Worm (Caenorhabditis elegans) whole organism, mixed stage, embryonic: Measurements from ENCODE around the gene cup-14.
"Not testable (repeated sequence)": the region's sequence is repeated elsewhere in the genome, so short reads cannot be mapped to it uniquely, and the experiment has no call there.

ENCODE experiments used
- M03D4.4 ChIP-seq: sonication (generic microtip); optimal IDR thresholded peaks from 2 replicates; lab custom pipeline; 2017; ENCODE audit warnings: mild to moderate bottlenecking, missing genetic modification characterization, missing compliant biosample characterization
- bed-3 ChIP-seq: fragments of 200-800 bp; sonication (Bioruptor generic); optimal IDR thresholded peaks from 3 replicates; lab custom pipeline; 2018; ENCODE audit warnings: mild to moderate bottlenecking, missing genetic modification characterization, moderate library complexity, missing compliant biosample characterization
- blmp-1 ChIP-seq: fragments of 150-350 bp; optimal IDR thresholded peaks from 2 replicates; lab custom pipeline; 2014; ENCODE audit warnings: missing biosample characterization, missing genetic modification characterization
- ceh-39 ChIP-seq: fragments of 150-350 bp; optimal IDR thresholded peaks from 2 replicates; lab custom pipeline; 2014; ENCODE audit warnings: missing biosample characterization, missing genetic modification characterization
- ceh-43 ChIP-seq: fragments of 200-800 bp; sonication (Bioruptor generic); optimal IDR thresholded peaks from 2 replicates; lab custom pipeline; 2018; ENCODE audit warnings: mild to moderate bottlenecking, missing genetic modification characterization, moderate library complexity, missing compliant biosample characterization
- ceh-83 ChIP-seq: fragments of 200-800 bp; sonication (Bioruptor generic); optimal IDR thresholded peaks from 2 replicates; lab custom pipeline; 2018; ENCODE audit warnings: mild to moderate bottlenecking, missing genetic modification characterization, missing compliant biosample characterization
- ces-1 ChIP-seq: fragments of 150-350 bp; optimal IDR thresholded peaks from 2 replicates; lab custom pipeline; 2014; ENCODE audit warnings: missing biosample characterization, missing genetic modification reagents, missing genetic modification characterization
- cnd-1 ChIP-seq: fragments of 200-800 bp; sonication (Bioruptor generic); optimal IDR thresholded peaks from 2 replicates; lab custom pipeline; 2018; ENCODE audit warnings: mild to moderate bottlenecking, missing genetic modification characterization, missing compliant biosample characterization
- drap-1 ChIP-seq: fragments of 200-800 bp; sonication (Bioruptor generic); optimal IDR thresholded peaks from 3 replicates; lab custom pipeline; 2018; ENCODE audit warnings: mild to moderate bottlenecking, missing genetic modification characterization, missing compliant biosample characterization
- elt-1 ChIP-seq: sonication (generic microtip); optimal IDR thresholded peaks from 2 replicates; lab custom pipeline; 2017; ENCODE audit warnings: missing genetic modification characterization, mild to moderate bottlenecking, missing compliant biosample characterization, antibody characterized with exemption, moderate library complexity, borderline replicate concordance; ENCODE audit not compliant: insufficient read depth
- elt-3 ChIP-seq: fragments of 150-350 bp; optimal IDR thresholded peaks from 2 replicates; lab custom pipeline; 2014; ENCODE audit warnings: missing biosample characterization, missing genetic modification characterization
- flh-1 ChIP-seq: fragments of 200-800 bp; sonication (Bioruptor generic); optimal IDR thresholded peaks from 2 replicates; lab custom pipeline; 2018; ENCODE audit warnings: mild to moderate bottlenecking, missing genetic modification characterization, moderate library complexity, missing compliant biosample characterization
- ham-2 ChIP-seq: fragments of 200-800 bp; sonication (Bioruptor generic); optimal IDR thresholded peaks from 2 replicates; lab custom pipeline; 2018; ENCODE audit warnings: mild to moderate bottlenecking, missing genetic modification characterization, missing compliant biosample characterization
- hlh-1 ChIP-seq: fragments of 150-350 bp; optimal IDR thresholded peaks from 2 replicates; lab custom pipeline; 2014; ENCODE audit warnings: missing biosample characterization, missing genetic modification reagents, missing genetic modification characterization
- lin-32 ChIP-seq: fragments of 200-800 bp; sonication (Bioruptor generic); optimal IDR thresholded peaks from 2 replicates; lab custom pipeline; 2018; ENCODE audit warnings: mild to moderate bottlenecking, missing genetic modification characterization, missing compliant biosample characterization
- mab-5 ChIP-seq: fragments of 150-350 bp; optimal IDR thresholded peaks from 2 replicates; lab custom pipeline; 2014; ENCODE audit warnings: missing biosample characterization, missing genetic modification characterization
- nhr-12 ChIP-seq: fragments of 150-350 bp; optimal IDR thresholded peaks from 2 replicates; lab custom pipeline; 2014; ENCODE audit warnings: missing biosample characterization, missing genetic modification characterization
- nhr-2 ChIP-seq: fragments of 150-350 bp; optimal IDR thresholded peaks from 2 replicates; lab custom pipeline; 2014; ENCODE audit warnings: missing biosample characterization, missing genetic modification characterization
- nhr-237 ChIP-seq: fragments of 150-350 bp; optimal IDR thresholded peaks from 2 replicates; lab custom pipeline; 2014; ENCODE audit warnings: missing biosample characterization, missing genetic modification characterization
- nhr-76 ChIP-seq: sonication (generic microtip); optimal IDR thresholded peaks from 2 replicates; lab custom pipeline; 2017; ENCODE audit warnings: missing biosample characterization, missing genetic modification characterization
- pha-4 ChIP-seq: fragments of 150-350 bp; optimal IDR thresholded peaks from 2 replicates; lab custom pipeline; 2018; ENCODE audit warnings: missing biosample characterization, missing genetic modification reagents, missing genetic modification characterization
- tbx-8 ChIP-seq: fragments of 200-800 bp; sonication (Bioruptor generic); optimal IDR thresholded peaks from 2 replicates; lab custom pipeline; 2018; ENCODE audit warnings: mild to moderate bottlenecking, missing genetic modification characterization, moderate library complexity, missing compliant biosample characterization
- unc-120 ChIP-seq: sonication (generic microtip); optimal IDR thresholded peaks from 2 replicates; lab custom pipeline; 2017; ENCODE audit warnings: missing genetic modification characterization, missing compliant biosample characterization; ENCODE audit not compliant: poor library complexity, severe bottlenecking
- unc-62 ChIP-seq: fragments of 150-350 bp; optimal IDR thresholded peaks from 2 replicates; lab custom pipeline; 2014; ENCODE audit warnings: missing biosample characterization, missing genetic modification reagents, missing genetic modification characterization
- zip-8 ChIP-seq: fragments of 150-350 bp; optimal IDR thresholded peaks from 2 replicates; lab custom pipeline; 2014; ENCODE audit warnings: missing biosample characterization, missing genetic modification characterization
- ztf-11 ChIP-seq: fragments of 150-350 bp; optimal IDR thresholded peaks from 2 replicates; lab custom pipeline; 2014; ENCODE audit warnings: missing biosample characterization, missing genetic modification characterization

Gene cup-14

ce11 chrII:13842340-13842739 lies 29.7 kb downstream of the cup-14 start:
- TF ChIP-seq nhr-12, result no peak
- no peak for TF ChIP-seq unc-120 (tag; lab: Kevin White, UChicago)
- TF ChIP-seq ceh-83 (GFP tag; lab: Kevin White, UChicago), result no peak
- no peak for TF ChIP-seq ztf-11 (tag; lab: Kevin White, UChicago)
- TF ChIP-seq blmp-1 (tag; lab: Kevin White, UChicago), result no peak
- TF ChIP-seq M03D4.4 (tag; lab: Kevin White, UChicago), result no peak
- TF ChIP-seq lin-32, result no peak
- no peak for TF ChIP-seq elt-3 (tag; lab: Kevin White, UChicago)
- no peak for TF ChIP-seq tbx-8
- TF ChIP-seq ham-2 (GFP tag; lab: Kevin White, UChicago), result no peak
- no peak for TF ChIP-seq ceh-43 (GFP tag; lab: Kevin White, UChicago)
- no peak for TF ChIP-seq nhr-237 (tag; lab: Kevin White, UChicago)
- TF ChIP-seq pha-4 (tag; lab: Kevin White, UChicago), result no peak

ce11 chrII:13841106-13841854 lies 30.8 kb downstream of the cup-14 start, which contains the start of gene F08G2.7:
F08G2.7 (minus strand) TSS chrII:13841156.
- TF ChIP-seq drap-1 (GFP tag; lab: Kevin White, UChicago) (no peak), hlh-1 (tag; lab: Kevin White, UChicago) (peak; percentile 78), ztf-11 (tag; lab: Kevin White, UChicago) (no peak), cnd-1 (tag; lab: Kevin White, UChicago) (no peak), nhr-2 (tag; lab: Kevin White, UChicago) (peak; percentile 25), nhr-237 (tag; lab: Kevin White, UChicago) (no peak), M03D4.4 (tag; lab: Kevin White, UChicago) (no peak), ceh-39 (no peak)

- TF ChIP-seq bed-3 (GFP tag; lab: Kevin White, UChicago) (no peak), unc-120 (tag; lab: Kevin White, UChicago) (no peak), nhr-12 (no peak), ceh-43 (GFP tag; lab: Kevin White, UChicago) (no peak), flh-1 (no peak), nhr-237 (tag; lab: Kevin White, UChicago) (no peak), M03D4.4 (tag; lab: Kevin White, UChicago) (no peak), ces-1 (no peak), elt-1 (tag; lab: Kevin White, UChicago) (no peak), ceh-83 (GFP tag; lab: Kevin White, UChicago) (no peak), pha-4 (tag; lab: Kevin White, UChicago) (no peak), mab-5 (tag; lab: Kevin White, UChicago) (no peak), hlh-1 (tag; lab: Kevin White, UChicago) (no peak), nhr-76 (no peak), unc-62 (GFP tag; lab: Kevin White, UChicago) (no peak), drap-1 (GFP tag; lab: Kevin White, UChicago) (no peak)
- TF ChIP-seq, all 35 proteins: peak for 0
Measured at ce11 chrII:13839454-13839853, 32.6 kb downstream of the cup-14 start.

- TF ChIP-seq hlh-1 (tag; lab: Kevin White, UChicago) (no peak), zip-8 (tag; lab: Kevin White, UChicago) (peak; percentile 53)
Measured at ce11 chrII:13838403-13838802, 33.6 kb downstream of the cup-14 start.

- TF ChIP-seq lin-32; ceh-83 (GFP tag; lab: Kevin White, UChicago); mab-5 (tag; lab: Kevin White, UChicago): not testable (repeated sequence)
Measured at ce11 chrII:13835724-13836307, 36.2 kb downstream of the cup-14 start, which contains the start of gene ins-37. ins-37 (minus strand) TSS chrII:13836107.
